Fruit fly (Drosophila melanogaster) whole organism, prepupa: Measurements from ENCODE around the gene Ref1.

ENCODE experiments used
- CG11762 ChIP-seq: fragments of 200-800 bp; sonication (Bioruptor generic); optimal IDR thresholded peaks from 3 replicates; lab custom pipeline; 2016; ENCODE audit warnings: missing biosample characterization, missing genetic modification characterization; ENCODE audit not compliant: insufficient read depth
- CG11902 ChIP-seq: fragments of 200-800 bp; sonication (Bioruptor generic); optimal IDR thresholded peaks from 3 replicates; lab custom pipeline; 2016; ENCODE audit warnings: missing biosample characterization, missing genetic modification characterization
- CG15336 ChIP-seq: fragments of 200-800 bp; sonication (Bioruptor generic); IDR thresholded peaks from 2 replicates; pipeline ENCODE4 v1.3.6; 2022; ENCODE audit warnings: missing biosample characterization, missing genetic modification characterization
- CG1621 ChIP-seq: fragments of 200-800 bp; sonication (Bioruptor generic); optimal IDR thresholded peaks from 3 replicates; lab custom pipeline; 2018; ENCODE audit warnings: missing biosample characterization, mild to moderate bottlenecking, missing genetic modification characterization
- CG16779 ChIP-seq: fragments of 200-800 bp; sonication (Bioruptor generic); optimal IDR thresholded peaks from 3 replicates; lab custom pipeline; 2017; ENCODE audit warnings: missing biosample characterization, mild to moderate bottlenecking, missing genetic modification characterization
- CG3032 ChIP-seq: fragments of 200-800 bp; optimal IDR thresholded peaks from 2 replicates; lab custom pipeline; 2019; ENCODE audit warnings: missing biosample characterization, mild to moderate bottlenecking, missing genetic modification characterization, moderate library complexity
- CG31627 ChIP-seq: fragments of 200-800 bp; sonication (Bioruptor generic); optimal IDR thresholded peaks from 3 replicates; lab custom pipeline; 2016; ENCODE audit warnings: missing biosample characterization, missing genetic modification characterization
- CG32006 ChIP-seq: fragments of 200-800 bp; sonication (Bioruptor generic); optimal IDR thresholded peaks from 3 replicates; lab custom pipeline; 2017; ENCODE audit warnings: missing biosample characterization, mild to moderate bottlenecking, missing genetic modification characterization
- CG34406 ChIP-seq: fragments of 200-800 bp; sonication (Bioruptor generic); optimal IDR thresholded peaks from 3 replicates; lab custom pipeline; 2016; ENCODE audit warnings: missing biosample characterization, missing genetic modification characterization
- CG6163 ChIP-seq: fragments of 200-800 bp; sonication (Bioruptor generic); IDR thresholded peaks from 3 replicates; pipeline ENCODE4 v1.3.6; 2022; ENCODE audit warnings: missing biosample characterization, missing genetic modification characterization
- CG6276 ChIP-seq: fragments of 200-800 bp; sonication (Bioruptor generic); optimal IDR thresholded peaks from 2 replicates; lab custom pipeline; 2017; ENCODE audit warnings: missing biosample characterization, mild to moderate bottlenecking, missing genetic modification characterization
- CG6792 ChIP-seq: fragments of 200-800 bp; sonication (Bioruptor generic); optimal IDR thresholded peaks from 3 replicates; lab custom pipeline; 2016; ENCODE audit warnings: missing biosample characterization, missing genetic modification characterization
- CG6854 ChIP-seq: fragments of 200-800 bp; sonication (Bioruptor generic); optimal IDR thresholded peaks from 2 replicates; lab custom pipeline; 2017; ENCODE audit warnings: missing biosample characterization, mild to moderate bottlenecking, missing genetic modification characterization
- CG7368 ChIP-seq: fragments of 200-800 bp; sonication (Bioruptor generic); optimal IDR thresholded peaks from 3 replicates; lab custom pipeline; 2016; ENCODE audit warnings: missing biosample characterization, missing genetic modification characterization
- CG8119 ChIP-seq: fragments of 200-800 bp; sonication (Bioruptor generic); IDR thresholded peaks from 3 replicates; pipeline ENCODE4 v1.3.6; 2022; ENCODE audit warnings: missing biosample characterization, missing genetic modification characterization
- CG8319 ChIP-seq: fragments of 200-800 bp; sonication (Bioruptor generic); optimal IDR thresholded peaks from 3 replicates; lab custom pipeline; 2016; ENCODE audit warnings: missing biosample characterization, missing genetic modification characterization
- CG8632 ChIP-seq: fragments of 200-800 bp; sonication (Bioruptor generic); optimal IDR thresholded peaks from 3 replicates; lab custom pipeline; 2016; ENCODE audit warnings: missing biosample characterization, missing genetic modification characterization
- Eip78C ChIP-seq: fragments of 200-800 bp; sonication (Bioruptor generic); peaks from one replicate; lab custom pipeline; 2016; ENCODE audit warnings: missing biosample characterization, missing genetic modification characterization
- Eip93F ChIP-seq: fragments of 200-800 bp; sonication (Bioruptor generic); optimal IDR thresholded peaks from 2 replicates; lab custom pipeline; 2016; ENCODE audit warnings: missing biosample characterization, mild to moderate bottlenecking, missing genetic modification characterization
- Ets21C ChIP-seq: fragments of 200-800 bp; sonication (Bioruptor generic); optimal IDR thresholded peaks from 3 replicates; lab custom pipeline; 2016; ENCODE audit warnings: missing biosample characterization, missing genetic modification characterization
- Ets96B ChIP-seq: fragments of 200-800 bp; optimal IDR thresholded peaks from 2 replicates; lab custom pipeline; 2019; ENCODE audit warnings: missing biosample characterization, mild to moderate bottlenecking, missing genetic modification characterization, moderate library complexity
- Gug ChIP-seq: fragments of 200-800 bp; sonication (Bioruptor generic); IDR thresholded peaks from 2 replicates; pipeline ENCODE4 v1.3.6; 2022; ENCODE audit warnings: missing biosample characterization, missing genetic modification characterization
- Hr38 ChIP-seq: sonication (Bioruptor generic); optimal IDR thresholded peaks from 2 replicates; lab custom pipeline; 2016; ENCODE audit warnings: missing biosample characterization, missing genetic modification characterization
- Hr4 ChIP-seq: fragments of 200-800 bp; sonication (Bioruptor generic); optimal IDR thresholded peaks from 3 replicates; lab custom pipeline; 2016; ENCODE audit warnings: missing biosample characterization, missing genetic modification characterization
- Lpt ChIP-seq: fragments of 200-800 bp; sonication (Bioruptor generic); optimal IDR thresholded peaks from 3 replicates; lab custom pipeline; 2016; ENCODE audit warnings: missing biosample characterization, missing genetic modification characterization
- Met ChIP-seq: fragments of 200-800 bp; sonication (Bioruptor generic); optimal IDR thresholded peaks from 3 replicates; lab custom pipeline; 2016; ENCODE audit warnings: missing biosample characterization, missing genetic modification characterization
- Smox ChIP-seq: fragments of 200-800 bp; sonication (Bioruptor generic); optimal IDR thresholded peaks from 3 replicates; lab custom pipeline; 2016; ENCODE audit warnings: missing biosample characterization, missing genetic modification characterization
- Sox102F ChIP-seq: fragments of 200-800 bp; sonication (Bioruptor generic); optimal IDR thresholded peaks from 2 replicates; lab custom pipeline; 2016; ENCODE audit warnings: missing biosample characterization, mild to moderate bottlenecking, missing genetic modification characterization
- Sox14 ChIP-seq: fragments of 200-800 bp; sonication (Bioruptor generic); optimal IDR thresholded peaks from 3 replicates; lab custom pipeline; 2016; ENCODE audit warnings: missing biosample characterization, missing genetic modification characterization
- achi ChIP-seq: fragments of 200-800 bp; sonication (Bioruptor generic); optimal IDR thresholded peaks from 3 replicates; lab custom pipeline; 2016; ENCODE audit warnings: missing biosample characterization, missing genetic modification characterization
- acj6 ChIP-seq: fragments of 200-800 bp; sonication (Bioruptor generic); optimal IDR thresholded peaks from 3 replicates; lab custom pipeline; 2016; ENCODE audit warnings: missing biosample characterization, missing genetic modification characterization
- cyc ChIP-seq: fragments of 200-800 bp; sonication (Bioruptor generic); optimal IDR thresholded peaks from 3 replicates; lab custom pipeline; 2016; ENCODE audit warnings: missing biosample characterization, missing genetic modification characterization
- dsx ChIP-seq: fragments of 200-800 bp; optimal IDR thresholded peaks from 3 replicates; lab custom pipeline; 2019; ENCODE audit warnings: missing biosample characterization, mild to moderate bottlenecking, missing genetic modification characterization, moderate library complexity; ENCODE audit not compliant: poor library complexity, severe bottlenecking
- eg ChIP-seq: fragments of 200-800 bp; sonication (Bioruptor generic); IDR thresholded peaks from 3 replicates; pipeline ENCODE4 v1.3.6; 2022; ENCODE audit warnings: missing biosample characterization, missing genetic modification characterization
- esn ChIP-seq: fragments of 200-800 bp; sonication (Bioruptor generic); optimal IDR thresholded peaks from 2 replicates; lab custom pipeline; 2016; ENCODE audit warnings: missing biosample characterization, mild to moderate bottlenecking, missing genetic modification characterization, moderate library complexity
- fd59A ChIP-seq: fragments of 200-800 bp; sonication (Bioruptor generic); optimal IDR thresholded peaks from 2 replicates; lab custom pipeline; 2017; ENCODE audit warnings: missing biosample characterization, mild to moderate bottlenecking, missing genetic modification characterization, missing genetic modification reagents
- fd85E ChIP-seq: fragments of 200-800 bp; sonication (Bioruptor generic); optimal IDR thresholded peaks from 3 replicates; lab custom pipeline; 2016; ENCODE audit warnings: missing biosample characterization, missing genetic modification characterization
- fkh ChIP-seq: fragments of 200-800 bp; sonication (Bioruptor generic); optimal IDR thresholded peaks from 3 replicates; lab custom pipeline; 2017; ENCODE audit warnings: missing biosample characterization, mild to moderate bottlenecking, missing genetic modification characterization, moderate library complexity
- lz ChIP-seq: fragments of 200-800 bp; sonication (Bioruptor generic); optimal IDR thresholded peaks from 3 replicates; lab custom pipeline; 2016; ENCODE audit warnings: missing biosample characterization, missing genetic modification characterization
- net ChIP-seq: fragments of 200-800 bp; sonication (Bioruptor generic); optimal IDR thresholded peaks from 3 replicates; lab custom pipeline; 2016; ENCODE audit warnings: missing biosample characterization, missing genetic modification characterization
- pdm3 ChIP-seq: fragments of 200-800 bp; sonication (Bioruptor generic); optimal IDR thresholded peaks from 3 replicates; lab custom pipeline; 2016; ENCODE audit warnings: missing biosample characterization, missing genetic modification characterization
- salr ChIP-seq, 2 experiments: fragments of 200-800 bp; sonication (Bioruptor generic); optimal IDR thresholded peaks; 3 replicates each; lab custom pipeline; 2016 to 2018; ENCODE audit warnings: missing biosample characterization in 2 of 2, missing genetic modification characterization in 2 of 2, mild to moderate bottlenecking in 1 of 2
- spab ChIP-seq: fragments of 200-800 bp; sonication (Bioruptor generic); optimal IDR thresholded peaks from 2 replicates; lab custom pipeline; 2017; ENCODE audit warnings: missing biosample characterization, mild to moderate bottlenecking, missing genetic modification characterization, missing genetic modification reagents
- ss ChIP-seq, 2 experiments: fragments of 200-800 bp; sonication (Bioruptor generic); optimal IDR thresholded peaks; 2 replicates in 1 of 2; 3 replicates in 1 of 2; lab custom pipeline; 2017 to 2018; ENCODE audit warnings: mild to moderate bottlenecking in 2 of 2, missing biosample characterization in 2 of 2, missing genetic modification characterization in 2 of 2, moderate library complexity in 1 of 2
- svp ChIP-seq: fragments of 200-800 bp; sonication (Bioruptor generic); peaks from one replicate; lab custom pipeline; 2016; ENCODE audit warnings: missing biosample characterization, missing genetic modification characterization
- vri ChIP-seq: fragments of 200-800 bp; sonication (Bioruptor generic); optimal IDR thresholded peaks from 3 replicates; lab custom pipeline; 2016; ENCODE audit warnings: missing biosample characterization, mild to moderate bottlenecking, missing genetic modification characterization

Gene Ref1

dm6 chr3R:7081972-7082371, 1.8 kb upstream of the Ref1 start, which contains the start of gene Dpck (continued):
- TF ChIP-seq pdm3 (GFP tag; lab: Kevin White, UChicago): peak; percentile 65
- peak; percentile 19 for TF ChIP-seq cyc (GFP tag; lab: Kevin White, UChicago)
- no peak for TF ChIP-seq CG8319 (GFP tag; lab: Kevin White, UChicago)
- no peak for TF ChIP-seq Eip93F (GFP tag; lab: Kevin White, UChicago)
- TF ChIP-seq spab: peak; percentile 33
- TF ChIP-seq lz (GFP tag; lab: Kevin White, UChicago): no peak
- no peak for TF ChIP-seq CG11762
- TF ChIP-seq vri (GFP tag; lab: Kevin White, UChicago): peak; percentile 22
- TF ChIP-seq achi (GFP tag; lab: Kevin White, UChicago): no peak
- TF ChIP-seq Hr4 (GFP tag; lab: Kevin White, UChicago): peak; percentile 56

dm6 chr3R:7079718-7080117, 469 bp downstream of the Ref1 start:
- TF ChIP-seq Eip78C (GFP tag; lab: Kevin White, UChicago) (peak; percentile 29), CG32006 (GFP tag; lab: Kevin White, UChicago) (no peak), CG6163 (GFP tag; lab: Robert Waterston, UW) (0 out of 3 replicates have a peak, but pooled peaks have one; percentile 15)

- TF ChIP-seq Sox102F (GFP tag; lab: Kevin White, UChicago): peak; percentile 48
- peak in 1 of 2 experiments; percentile 6 for TF ChIP-seq ss (GFP tag; optimal IDR thresholded peaks at IDR 0.05; lab: Kevin White, UChicago)
- TF ChIP-seq fd59A (GFP tag; lab: Kevin White, UChicago): no peak
- TF ChIP-seq svp (GFP tag; lab: Kevin White, UChicago): no peak
- TF ChIP-seq Eip78C (GFP tag; lab: Kevin White, UChicago): no peak
- TF ChIP-seq lz (GFP tag; lab: Kevin White, UChicago): no peak
- peak; percentile 35 for TF ChIP-seq acj6 (GFP tag; lab: Kevin White, UChicago)
- no peak for TF ChIP-seq fd85E (GFP tag; lab: Kevin White, UChicago)
- TF ChIP-seq salr (GFP tag; optimal IDR thresholded peaks at IDR 0.05; lab: Kevin White, UChicago): no peak
- TF ChIP-seq pdm3 (GFP tag; lab: Kevin White, UChicago): no peak
- TF ChIP-seq Hr38 (GFP tag; lab: Kevin White, UChicago): no peak
- peak; percentile 8 for TF ChIP-seq CG16779 (tag; lab: Kevin White, UChicago)
- TF ChIP-seq CG3032: no peak
- peak; percentile 35 for TF ChIP-seq Hr4 (GFP tag; lab: Kevin White, UChicago)
- TF ChIP-seq CG6792 (GFP tag; lab: Kevin White, UChicago): no peak
- no peak for TF ChIP-seq CG7368 (GFP tag; lab: Kevin White, UChicago)
- peak; percentile 38 for TF ChIP-seq CG32006 (GFP tag; lab: Kevin White, UChicago)
- no peak for TF ChIP-seq CG11762
- no peak for TF ChIP-seq Ets21C (GFP tag; lab: Kevin White, UChicago)
- no peak for TF ChIP-seq CG8632 (GFP tag; lab: Kevin White, UChicago)
- TF ChIP-seq net (GFP tag; lab: Kevin White, UChicago): no peak
- peak; percentile 0 for TF ChIP-seq achi (GFP tag; lab: Kevin White, UChicago)
- no peak for TF ChIP-seq CG1621
- TF ChIP-seq dsx (GFP tag; lab: Kevin White, UChicago): no peak
- no peak for TF ChIP-seq Met (GFP tag; lab: Kevin White, UChicago)
- TF ChIP-seq CG8119 (GFP tag; lab: Robert Waterston, UW): no peak
- TF ChIP-seq Sox14: no peak
- TF ChIP-seq eg (GFP tag; lab: Robert Waterston, UW): no peak
- no peak for TF ChIP-seq CG15336 (GFP tag; lab: Robert Waterston, UW)
- no peak for TF ChIP-seq Ets96B
- TF ChIP-seq Gug (GFP tag; lab: Robert Waterston, UW): no peak
- TF ChIP-seq Smox: no peak
- TF ChIP-seq CG6163 (GFP tag; lab: Robert Waterston, UW): no peak
- TF ChIP-seq CG34406 (GFP tag; lab: Kevin White, UChicago): no peak
- no peak for TF ChIP-seq CG6276 (GFP tag; lab: Kevin White, UChicago)
- TF ChIP-seq CG11902 (GFP tag; lab: Kevin White, UChicago): no peak
- TF ChIP-seq Lpt (GFP tag; lab: Kevin White, UChicago): no peak
- TF ChIP-seq fkh (GFP tag; lab: Kevin White, UChicago): no peak
- TF ChIP-seq spab: no peak
- no peak for TF ChIP-seq esn (GFP tag; lab: Kevin White, UChicago)
- no peak for TF ChIP-seq CG6854 (GFP tag; lab: Kevin White, UChicago)
- TF ChIP-seq CG31627 (GFP tag; lab: Kevin White, UChicago): no peak
These were observed 3.8 kb downstream of the Ref1 start for dm6 chr3R:7076293-7076981.
